Fruit fly (Drosophila melanogaster) whole organism, adult: ENCODE results near the gene CG3868.
A peak's percentile ranks its signal among the peaks of the same experiment; 100 is the strongest.

Experiments
- CG12768 ChIP-seq: fragments of 200-800 bp; sonication (Bioruptor generic); optimal IDR thresholded peaks from 2 replicates; lab custom pipeline; 2017; ENCODE audit warnings: missing biosample characterization, missing genetic modification characterization, mild to moderate bottlenecking, moderate library complexity, missing genetic modification reagents
- CG14711 ChIP-seq: fragments of 200-800 bp; sonication (Bioruptor generic); optimal IDR thresholded peaks from 2 replicates; lab custom pipeline; 2018; ENCODE audit warnings: missing biosample characterization, mild to moderate bottlenecking, missing genetic modification characterization, moderate library complexity
- CG1620 ChIP-seq: fragments of 200-800 bp; sonication (Bioruptor generic); optimal IDR thresholded peaks from 2 replicates; lab custom pipeline; 2016; ENCODE audit warnings: missing biosample characterization, missing genetic modification characterization
- CG33017 ChIP-seq: fragments of 200-800 bp; sonication (Bioruptor generic); optimal IDR thresholded peaks from 2 replicates; lab custom pipeline; 2018; ENCODE audit warnings: missing biosample characterization, mild to moderate bottlenecking, missing genetic modification characterization, moderate library complexity
- CG5204 ChIP-seq: fragments of 200-800 bp; sonication (Bioruptor generic); optimal IDR thresholded peaks from 2 replicates; lab custom pipeline; 2016; ENCODE audit warnings: missing biosample characterization, missing genetic modification characterization
- CG7101 ChIP-seq: fragments of 200-800 bp; sonication (Bioruptor generic); optimal IDR thresholded peaks from 2 replicates; lab custom pipeline; 2018; ENCODE audit warnings: missing biosample characterization, mild to moderate bottlenecking, missing genetic modification characterization, moderate library complexity
- Clk ChIP-seq: fragments of 200-800 bp; sonication (Bioruptor generic); optimal IDR thresholded peaks from 2 replicates; lab custom pipeline; 2017; ENCODE audit warnings: missing biosample characterization, missing genetic modification characterization
- Hr96 ChIP-seq: fragments of 200-800 bp; sonication (Bioruptor generic); optimal IDR thresholded peaks from 2 replicates; lab custom pipeline; 2016; ENCODE audit warnings: missing biosample characterization, missing genetic modification characterization
- Mnt ChIP-seq: fragments of 200-800 bp; sonication (Bioruptor generic); optimal IDR thresholded peaks from 2 replicates; lab custom pipeline; 2016; ENCODE audit warnings: missing biosample characterization, mild to moderate bottlenecking, missing genetic modification characterization
- bab1 ChIP-seq: fragments of 200-800 bp; sonication (Bioruptor generic); optimal IDR thresholded peaks from 3 replicates; lab custom pipeline; 2019; ENCODE audit warnings: missing biosample characterization, mild to moderate bottlenecking, missing genetic modification characterization, moderate library complexity
- kay ChIP-seq: fragments of 200-800 bp; sonication (Bioruptor generic); peaks from one replicate; lab custom pipeline; 2016; ENCODE audit warnings: missing biosample characterization, missing genetic modification characterization, borderline replicate concordance
- pad ChIP-seq: fragments of 200-800 bp; sonication (Bioruptor generic); optimal IDR thresholded peaks from 3 replicates; lab custom pipeline; 2017; ENCODE audit warnings: missing biosample characterization, missing genetic modification characterization, mild to moderate bottlenecking, moderate library complexity, missing genetic modification reagents
- toe ChIP-seq: fragments of 200-800 bp; sonication (Bioruptor generic); optimal IDR thresholded peaks from 2 replicates; lab custom pipeline; 2016; ENCODE audit warnings: missing biosample characterization, missing genetic modification characterization

DNA sequence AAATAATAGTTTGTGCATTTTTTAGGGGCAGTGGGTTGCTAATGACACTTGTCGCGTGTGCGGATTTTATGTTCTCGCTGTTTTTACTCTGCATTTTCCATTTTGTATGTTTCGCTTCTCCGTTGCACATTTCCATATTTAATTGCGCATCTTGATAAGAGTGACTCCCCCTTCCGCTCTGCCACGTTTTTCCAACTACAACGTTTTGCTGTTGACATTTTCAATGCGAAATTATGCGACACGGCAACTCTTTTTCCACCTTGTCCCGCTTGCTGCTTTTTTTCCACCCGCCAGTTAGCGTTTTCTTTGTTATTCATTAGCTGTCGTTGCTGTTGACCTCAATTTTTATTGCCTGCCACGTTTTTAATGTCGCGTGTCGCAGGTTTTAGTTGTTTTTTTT, 40.5 kb downstream of the CG3868 start:
- TF ChIP-seq pad (GFP tag; lab: Kevin White, UChicago), result no peak
- TF ChIP-seq CG5204, result no peak
- TF ChIP-seq Hr96 (GFP tag; lab: Kevin White, UChicago), result no peak
- no peak for TF ChIP-seq bab1 (GFP tag; lab: Kevin White, UChicago)
- no peak for TF ChIP-seq kay (GFP tag; lab: Kevin White, UChicago)
- TF ChIP-seq toe (GFP tag; lab: Kevin White, UChicago), result no peak
- TF ChIP-seq CG1620 (GFP tag; lab: Kevin White, UChicago), result no peak
- TF ChIP-seq CG33017, result no peak
- TF ChIP-seq CG12768 (GFP tag; lab: Kevin White, UChicago), result no peak
- no peak for TF ChIP-seq Clk (GFP tag; lab: Kevin White, UChicago)
- no peak for TF ChIP-seq Mnt
- TF ChIP-seq CG7101 (tag; lab: Kevin White, UChicago), result no peak
- TF ChIP-seq CG14711 (tag; lab: Kevin White, UChicago), result peak; percentile 58
